Worm (Caenorhabditis elegans) whole organism, young adult: ENCODE results near the gene elks-1.

Experiments
- B0035.1 ChIP-seq: sonication (generic microtip); optimal IDR thresholded peaks from 2 replicates; lab custom pipeline; 2016; ENCODE audit warnings: missing genetic modification characterization, mild to moderate bottlenecking, missing compliant biosample characterization, missing genotype, missing genetic modification reagents
- B0261.1 ChIP-seq: sonication (generic microtip); optimal IDR thresholded peaks from 2 replicates; lab custom pipeline; 2016; ENCODE audit warnings: mild to moderate bottlenecking, missing genetic modification characterization, moderate library complexity, missing compliant biosample characterization
- B0336.3 ChIP-seq: fragments of 200-800 bp; sonication (Bioruptor generic); IDR thresholded peaks from 2 replicates; pipeline ENCODE4 v1.3.6; 2022; ENCODE audit warnings: missing genetic modification characterization, missing compliant biosample characterization
- D2030.7 ChIP-seq: fragments of 200-800 bp; sonication (Bioruptor generic); IDR thresholded peaks from 2 replicates; pipeline ENCODE4 v1.3.6; 2022; ENCODE audit warnings: missing genetic modification reagents, missing genetic modification characterization, missing compliant biosample characterization
- F10E7.11 ChIP-seq: sonication (generic microtip); optimal IDR thresholded peaks from 2 replicates; lab custom pipeline; 2017; ENCODE audit warnings: mild to moderate bottlenecking, missing genetic modification characterization, moderate library complexity, missing compliant biosample characterization
- F23B12.7 ChIP-seq: sonication (generic microtip); optimal IDR thresholded peaks from 2 replicates; lab custom pipeline; 2017; ENCODE audit warnings: missing genetic modification characterization, mild to moderate bottlenecking, missing compliant biosample characterization, antibody characterized with exemption, moderate library complexity; ENCODE audit not compliant: insufficient read depth
- F37B4.10 ChIP-seq: fragments of 200-800 bp; sonication (Bioruptor generic); IDR thresholded peaks from 2 replicates; pipeline ENCODE4 v1.3.6; 2022; ENCODE audit warnings: missing genetic modification characterization, missing compliant biosample characterization
- F49E8.2 ChIP-seq: sonication (generic microtip); optimal IDR thresholded peaks from 3 replicates; lab custom pipeline; 2017; ENCODE audit warnings: missing genetic modification characterization, mild to moderate bottlenecking, missing compliant biosample characterization, antibody characterized with exemption, moderate library complexity; ENCODE audit not compliant: insufficient read depth
- F57C9.4 ChIP-seq: sonication (generic microtip); optimal IDR thresholded peaks from 2 replicates; lab custom pipeline; 2017; ENCODE audit warnings: mild to moderate bottlenecking, missing genetic modification characterization, missing compliant biosample characterization
- K12H6.12 ChIP-seq: fragments of 200-800 bp; sonication (Bioruptor generic); optimal IDR thresholded peaks from 2 replicates; lab custom pipeline; 2018; ENCODE audit warnings: mild to moderate bottlenecking, missing genetic modification characterization, missing compliant biosample characterization
- Y95B8A.8 ChIP-seq: fragments of 200-800 bp; sonication (Bioruptor generic); IDR thresholded peaks from 2 replicates; pipeline ENCODE4 v1.3.6; 2022; ENCODE audit warnings: missing genetic modification reagents, missing genetic modification characterization, missing compliant biosample characterization
- ZK185.1 ChIP-seq: sonication (generic microtip); optimal IDR thresholded peaks from 2 replicates; lab custom pipeline; 2016; ENCODE audit warnings: mild to moderate bottlenecking, missing genetic modification characterization, missing compliant biosample characterization; ENCODE audit not compliant: poor library complexity, severe bottlenecking
- akir-1 ChIP-seq: fragments of 200-800 bp; sonication (Bioruptor generic); optimal IDR thresholded peaks from 2 replicates; lab custom pipeline; 2018; ENCODE audit warnings: mild to moderate bottlenecking, missing genetic modification characterization, moderate library complexity, missing compliant biosample characterization
- aptf-2 ChIP-seq: fragments of 200-800 bp; sonication (Bioruptor generic); conservative IDR thresholded peaks from 2 replicates; pipeline ENCODE4 v1.3.6; 2022; ENCODE audit warnings: missing genetic modification reagents, missing genetic modification characterization, missing compliant biosample characterization
- athp-1 ChIP-seq: sonication (generic microtip); optimal IDR thresholded peaks from 2 replicates; lab custom pipeline; 2017; ENCODE audit warnings: mild to moderate bottlenecking, missing genetic modification characterization, missing compliant biosample characterization
- ccch-3 ChIP-seq: fragments of 200-800 bp; sonication (Bioruptor generic); optimal IDR thresholded peaks from 2 replicates; lab custom pipeline; 2018; ENCODE audit warnings: mild to moderate bottlenecking, missing genetic modification characterization, missing compliant biosample characterization
- ceh-58 ChIP-seq: fragments of 200-800 bp; sonication (Bioruptor generic); IDR thresholded peaks from 2 replicates; pipeline ENCODE4 v1.3.6; 2022; ENCODE audit warnings: missing genetic modification characterization, missing compliant biosample characterization
- ceh-79 ChIP-seq: sonication (generic microtip); optimal IDR thresholded peaks from 2 replicates; lab custom pipeline; 2017; ENCODE audit warnings: mild to moderate bottlenecking, missing genetic modification characterization, missing compliant biosample characterization
- chd-7 ChIP-seq: sonication (generic microtip); optimal IDR thresholded peaks from 2 replicates; lab custom pipeline; 2016; ENCODE audit warnings: mild to moderate bottlenecking, missing genetic modification characterization, moderate library complexity, missing compliant biosample characterization
- efl-1 ChIP-seq: fragments of 150-350 bp; optimal IDR thresholded peaks from 2 replicates; lab custom pipeline; 2014; ENCODE audit warnings: missing biosample characterization, missing genetic modification reagents, missing genetic modification characterization
- egl-44 ChIP-seq: fragments of 200-800 bp; sonication (Bioruptor generic); IDR thresholded peaks from 2 replicates; pipeline ENCODE4 v1.3.6; 2022; ENCODE audit warnings: missing genetic modification reagents, missing genetic modification characterization, missing compliant biosample characterization
- egrh-3 ChIP-seq: fragments of 200-800 bp; sonication (Bioruptor generic); IDR thresholded peaks from 2 replicates; pipeline ENCODE4 v1.3.6; 2022; ENCODE audit warnings: missing genetic modification reagents, missing genetic modification characterization, missing compliant biosample characterization
- fkh-3 ChIP-seq: sonication (generic microtip); optimal IDR thresholded peaks from 2 replicates; lab custom pipeline; 2016; ENCODE audit warnings: mild to moderate bottlenecking, missing genetic modification characterization, missing compliant biosample characterization
- hrde-1 ChIP-seq: sonication (generic microtip); optimal IDR thresholded peaks from 2 replicates; lab custom pipeline; 2016; ENCODE audit warnings: missing genetic modification characterization, mild to moderate bottlenecking, missing compliant biosample characterization, moderate library complexity, missing genotype, missing genetic modification reagents, borderline replicate concordance
- let-526 ChIP-seq: fragments of 200-800 bp; sonication (Bioruptor generic); IDR thresholded peaks from 2 replicates; pipeline ENCODE4 v1.3.6; 2022; ENCODE audit warnings: missing genetic modification reagents, missing genetic modification characterization, missing compliant biosample characterization
- lin-26 ChIP-seq: fragments of 200-800 bp; sonication (Bioruptor generic); IDR thresholded peaks from 2 replicates; pipeline ENCODE4 v1.3.6; 2022; ENCODE audit warnings: missing genetic modification reagents, missing genetic modification characterization, missing compliant biosample characterization
- lin-40 ChIP-seq: sonication (generic microtip); optimal IDR thresholded peaks from 2 replicates; lab custom pipeline; 2016; ENCODE audit warnings: missing genetic modification characterization, mild to moderate bottlenecking, missing compliant biosample characterization, missing genotype, missing genetic modification reagents
- lsl-1 ChIP-seq: fragments of 200-800 bp; sonication (Bioruptor generic); optimal IDR thresholded peaks from 2 replicates; lab custom pipeline; 2018; ENCODE audit warnings: mild to moderate bottlenecking, missing genetic modification characterization, moderate library complexity, missing compliant biosample characterization
- lsy-27 ChIP-seq: sonication (generic microtip); optimal IDR thresholded peaks from 2 replicates; lab custom pipeline; 2017; ENCODE audit warnings: missing genetic modification characterization, mild to moderate bottlenecking, missing compliant biosample characterization, antibody characterized with exemption, missing genotype, borderline replicate concordance; ENCODE audit not compliant: insufficient read depth
- madf-3 ChIP-seq: fragments of 200-800 bp; sonication (Bioruptor generic); IDR thresholded peaks from 2 replicates; pipeline ENCODE4 v1.3.6; 2022; ENCODE audit warnings: missing genetic modification reagents, missing genetic modification characterization, missing compliant biosample characterization
- madf-8 ChIP-seq: fragments of 200-800 bp; sonication (Bioruptor generic); conservative IDR thresholded peaks from 2 replicates; pipeline ENCODE4 v1.3.6; 2022; ENCODE audit warnings: missing genetic modification reagents, missing genetic modification characterization, missing compliant biosample characterization
- mel-28 ChIP-seq: sonication (generic microtip); optimal IDR thresholded peaks from 2 replicates; lab custom pipeline; 2016; ENCODE audit warnings: borderline replicate concordance, mild to moderate bottlenecking, missing genetic modification characterization, missing compliant biosample characterization
- mes-4 ChIP-seq: sonication (generic microtip); optimal IDR thresholded peaks from 2 replicates; lab custom pipeline; 2016; ENCODE audit warnings: missing genotype, missing genetic modification characterization, missing compliant biosample characterization
- nfyb-1 ChIP-seq: fragments of 200-800 bp; sonication (Bioruptor generic); IDR thresholded peaks from 2 replicates; pipeline ENCODE4 v1.3.6; 2022; ENCODE audit warnings: missing genetic modification reagents, missing genetic modification characterization, missing compliant biosample characterization
- pbrm-1 ChIP-seq: fragments of 200-800 bp; sonication (Bioruptor generic); IDR thresholded peaks from 2 replicates; pipeline ENCODE4 v1.3.6; 2022; ENCODE audit warnings: missing genetic modification reagents, missing genetic modification characterization, missing compliant biosample characterization
- sdz-38 ChIP-seq: sonication (generic microtip); optimal IDR thresholded peaks from 2 replicates; lab custom pipeline; 2016; ENCODE audit warnings: missing genotype, missing genetic modification characterization, missing compliant biosample characterization
- snpc-3.4 ChIP-seq: sonication (generic microtip); optimal IDR thresholded peaks from 2 replicates; lab custom pipeline; 2017; ENCODE audit warnings: missing genetic modification characterization, mild to moderate bottlenecking, missing compliant biosample characterization, antibody characterized with exemption, moderate library complexity, missing genotype, missing genetic modification reagents
- snpc-4 ChIP-seq, 5 experiments: fragments of 150-350 bp in 1 of 5; sonication (generic microtip) in 4 of 5; optimal IDR thresholded peaks; 2 replicates each; lab custom pipeline; 2014 to 2018; ENCODE audit warnings: missing genetic modification characterization in 5 of 5, missing biosample characterization in 3 of 5, antibody characterized with exemption in 2 of 5, mild to moderate bottlenecking in 2 of 5, missing compliant biosample characterization in 2 of 5, missing genotype in 2 of 5, moderate library complexity in 2 of 5, missing genetic modification reagents in 1 of 5
- sptf-2 ChIP-seq: fragments of 200-800 bp; sonication (Bioruptor generic); optimal IDR thresholded peaks from 2 replicates; lab custom pipeline; 2018; ENCODE audit warnings: mild to moderate bottlenecking, missing genetic modification characterization, missing compliant biosample characterization
- tlf-1 ChIP-seq: fragments of 200-800 bp; sonication (Bioruptor generic); optimal IDR thresholded peaks from 2 replicates; lab custom pipeline; 2018; ENCODE audit warnings: mild to moderate bottlenecking, missing genetic modification characterization, missing compliant biosample characterization
- unc-62 ChIP-seq: fragments of 150-350 bp; optimal IDR thresholded peaks from 2 replicates; lab custom pipeline; 2014; ENCODE audit warnings: missing biosample characterization, missing genetic modification reagents, missing genetic modification characterization
- xnd-1 ChIP-seq: sonication (generic microtip); optimal IDR thresholded peaks from 2 replicates; lab custom pipeline; 2016; ENCODE audit warnings: missing genotype, missing genetic modification reagents, missing genetic modification characterization, missing compliant biosample characterization
- zfh-2 ChIP-seq: fragments of 200-800 bp; sonication (Bioruptor generic); conservative IDR thresholded peaks from 2 replicates; pipeline ENCODE4 v1.3.6; 2022; ENCODE audit warnings: missing genetic modification reagents, missing genetic modification characterization, missing compliant biosample characterization
- ztf-18 ChIP-seq: sonication (generic microtip); optimal IDR thresholded peaks from 2 replicates; lab custom pipeline; 2016; ENCODE audit warnings: missing genotype, mild to moderate bottlenecking, missing genetic modification characterization, missing compliant biosample characterization
- ztf-6 ChIP-seq: fragments of 200-800 bp; sonication (Bioruptor generic); IDR thresholded peaks from 2 replicates; pipeline ENCODE4 v1.3.6; 2022; ENCODE audit warnings: missing genetic modification reagents, missing genetic modification characterization, missing compliant biosample characterization

The elks-1 gene

DNA sequence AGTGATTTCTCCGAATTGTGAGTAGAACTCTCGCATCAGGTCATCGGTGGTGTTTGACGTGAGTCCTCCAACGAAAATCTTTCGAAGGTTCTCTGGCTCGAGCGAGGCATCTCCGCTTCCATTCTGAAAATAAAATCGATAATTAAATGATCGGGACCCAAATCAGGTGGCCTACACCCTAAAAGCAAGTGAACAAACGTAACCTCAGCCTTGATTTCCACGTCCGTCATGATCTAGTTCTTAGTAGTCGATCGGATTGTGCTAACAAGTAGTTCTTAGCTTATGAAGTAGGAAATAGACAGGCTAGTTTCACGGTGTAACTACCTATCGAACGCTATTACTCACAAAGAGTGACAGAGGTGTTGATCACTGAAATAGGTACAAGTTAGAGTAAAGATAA is 11.7 kb downstream of the elks-1 start (continued):
- TF ChIP-seq F10E7.11 (tag; lab: Kevin White, UChicago), result no peak
- peak; percentile 35 for TF ChIP-seq ztf-18 (tag; lab: Kevin White, UChicago)
- no peak for TF ChIP-seq aptf-2 (GFP tag; lab: Robert Waterston, UW)
- peak; percentile 36; the same call in 1 of the 2 replicates for TF ChIP-seq pbrm-1 (GFP tag; lab: Robert Waterston, UW)
- peak; percentile 77; the same call in 1 of the 2 replicates for TF ChIP-seq B0336.3 (GFP tag; lab: Robert Waterston, UW)
- TF ChIP-seq tlf-1 (GFP tag; lab: Kevin White, UChicago), result no peak
- TF ChIP-seq athp-1 (tag; lab: Kevin White, UChicago), result no peak
- TF ChIP-seq xnd-1 (tag; lab: Kevin White, UChicago), result no peak
- no peak for TF ChIP-seq let-526 (GFP tag; lab: Robert Waterston, UW)
- TF ChIP-seq mel-28 (tag; lab: Kevin White, UChicago), result no peak
- no peak for TF ChIP-seq sdz-38 (tag; lab: Kevin White, UChicago)
- no peak for TF ChIP-seq sptf-2
- TF ChIP-seq K12H6.12 (tag; lab: Kevin White, UChicago), result no peak
- TF ChIP-seq ceh-58 (GFP tag; lab: Robert Waterston, UW), result 0 out of 2 replicates have a peak, but pooled peaks have one; percentile 69
- TF ChIP-seq egl-44 (GFP tag; lab: Robert Waterston, UW), result peak; percentile 69; the same call in 1 of the 2 replicates
- TF ChIP-seq lsy-27 (tag; lab: Kevin White, UChicago), result no peak
- no peak for TF ChIP-seq F57C9.4
- no peak for TF ChIP-seq hrde-1 (tag; lab: Kevin White, UChicago)
- 0 out of 2 replicates have a peak, but pooled peaks have one; percentile 29 for TF ChIP-seq Y95B8A.8
- no peak for TF ChIP-seq nfyb-1 (GFP tag; lab: Robert Waterston, UW)
- TF ChIP-seq mes-4 (tag; lab: Kevin White, UChicago), result no peak
- TF ChIP-seq efl-1 (GFP tag; lab: Kevin White, UChicago), result no peak
- TF ChIP-seq B0035.1, result no peak
- TF ChIP-seq akir-1, result no peak
- no peak for TF ChIP-seq B0261.1 (tag; lab: Kevin White, UChicago)
- TF ChIP-seq ccch-3 (GFP tag; lab: Kevin White, UChicago), result no peak

DNA sequence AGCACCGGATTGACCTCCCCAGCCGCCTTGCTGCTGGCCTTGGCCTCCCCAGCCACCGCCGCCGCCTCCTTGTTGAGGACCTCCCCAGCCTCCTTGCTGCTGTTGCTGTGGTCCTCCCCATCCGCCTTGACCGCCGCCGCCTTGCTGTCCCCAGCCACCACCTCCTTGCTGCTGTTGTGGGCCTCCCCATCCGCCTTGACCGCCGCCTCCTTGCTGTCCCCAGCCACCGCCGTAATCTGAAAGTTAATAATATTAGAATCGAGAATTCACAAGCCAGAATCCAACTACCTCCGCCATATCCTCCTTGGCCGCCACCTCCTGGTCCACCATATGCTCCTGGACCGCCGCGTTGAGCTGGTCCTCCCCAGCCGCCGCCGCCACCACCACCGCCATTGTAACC is 12.6 kb downstream of the elks-1 start:
- TF ChIP-seq akir-1 (peak; percentile 34), K12H6.12 (tag; lab: Kevin White, UChicago) (no peak), madf-8 (GFP tag; lab: Robert Waterston, UW) (no peak), mes-4 (tag; lab: Kevin White, UChicago) (no peak), lin-26 (GFP tag; lab: Robert Waterston, UW) (no peak), fkh-3 (tag; lab: Kevin White, UChicago) (no peak), mel-28 (tag; lab: Kevin White, UChicago) (no peak), D2030.7 (peak; percentile 8; the same call in 1 of the 2 replicates), F37B4.10 (0 out of 2 replicates have a peak, but pooled peaks have one; percentile 44), chd-7 (tag; lab: Kevin White, UChicago) (no peak), egrh-3 (GFP tag; lab: Robert Waterston, UW) (peak; percentile 98), lin-40 (tag; lab: Kevin White, UChicago) (no peak), lsl-1 (GFP tag; lab: Kevin White, UChicago) (no peak), tlf-1 (GFP tag; lab: Kevin White, UChicago) (no peak), F10E7.11 (tag; lab: Kevin White, UChicago) (no peak), ztf-6 (GFP tag; lab: Robert Waterston, UW) (no peak), unc-62 (no peak), ztf-18 (tag; lab: Kevin White, UChicago) (no peak), F49E8.2 (tag; lab: Kevin White, UChicago) (no peak), snpc-4 (GFP tag; optimal IDR thresholded peaks at IDR 0.05; lab: Kevin White, UChicago) (no peak), snpc-4 (tag; optimal IDR thresholded peaks at IDR 0.05; lab: Kevin White, UChicago) (no peak), ceh-79 (tag; lab: Kevin White, UChicago) (no peak), zfh-2 (GFP tag; lab: Robert Waterston, UW) (peak; percentile 94), madf-3 (peak; percentile 59; the same call in 1 of the 2 replicates), F23B12.7 (tag; lab: Kevin White, UChicago) (no peak), ZK185.1 (tag; lab: Kevin White, UChicago) (no peak), snpc-3.4 (tag; lab: Kevin White, UChicago) (no peak)
